Worm (Caenorhabditis elegans): ENCODE measurements around the gene cwp-3.

Gene cwp-3

ce11 chrV:4844591-4844990 lies 2.0 kb downstream of the cwp-3 start, which contains the start of gene abhd-5.2 (continued):
- TF ChIP-seq blmp-1 (tag; optimal IDR thresholded peaks at IDR 0.05; ENCODE audit: insufficient read depth) (no peak), crh-2 (tag; optimal IDR thresholded peaks at IDR 0.05) (peak; percentile 45), ZK546.5 (tag; optimal IDR thresholded peaks at IDR 0.05) (no peak), nhr-10 (tag; optimal IDR thresholded peaks at IDR 0.05) (no peak), dmd-4 (tag; optimal IDR thresholded peaks at IDR 0.05) (no peak), nhr-21 (tag; optimal IDR thresholded peaks at IDR 0.05) (no peak), sma-3 (GFP tag; optimal IDR thresholded peaks at IDR 0.05) (peak; percentile 12), ama-1 (optimal IDR thresholded peaks at IDR 0.05) (no peak), ztf-4 (tag; optimal IDR thresholded peaks at IDR 0.05) (no peak), gmeb-1 (tag; optimal IDR thresholded peaks at IDR 0.05) (peak; percentile 71)

- no peak for TF ChIP-seq ceh-82 (tag; optimal IDR thresholded peaks at IDR 0.05)
- TF ChIP-seq elt-3 (tag; optimal IDR thresholded peaks at IDR 0.05), result no peak
- TF ChIP-seq blmp-1 (tag; optimal IDR thresholded peaks at IDR 0.05; ENCODE audit: insufficient read depth), result no peak
- TF ChIP-seq fos-1 (tag; optimal IDR thresholded peaks at IDR 0.05), result no peak
- no peak for TF ChIP-seq nhr-129 (tag; optimal IDR thresholded peaks at IDR 0.05)
- TF ChIP-seq skn-1 (tag; optimal IDR thresholded peaks at IDR 0.05), result no peak
These were observed 3.9 kb downstream of the cwp-3 start for ce11 chrV:4846507-4846906.

DNA sequence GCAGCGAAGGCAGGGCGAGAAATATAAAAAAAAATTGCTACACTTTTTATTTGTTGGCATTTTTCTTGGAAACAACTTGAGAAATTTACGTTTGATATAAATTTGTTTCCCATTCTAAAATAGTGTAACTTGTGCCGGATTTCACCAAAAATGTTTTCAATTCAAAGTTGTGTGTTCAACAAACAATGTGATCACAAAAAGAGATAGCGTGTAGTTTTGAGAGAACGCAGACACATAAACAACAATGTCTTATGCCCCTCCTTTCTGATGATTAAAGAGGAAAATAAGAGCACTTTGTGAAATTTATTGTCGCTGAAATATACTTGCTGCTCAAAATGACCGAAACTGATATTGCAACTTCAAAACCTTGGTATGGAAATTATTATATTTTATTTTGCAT lies 4.8 kb downstream of the cwp-3 start, which contains the start of gene abhd-5.1:
Gene abhd-5.1, plus strand, starts transcription at position 230 of the 400 bp plus-strand sequence.
- TF ChIP-seq C34F6.9 (tag; optimal IDR thresholded peaks at IDR 0.05), result peak; percentile 43
- no peak for TF ChIP-seq unc-62 (GFP tag; optimal IDR thresholded peaks at IDR 0.05)
- TF ChIP-seq unc-39 (tag; optimal IDR thresholded peaks at IDR 0.05), result no peak
- peak; percentile 21 for TF ChIP-seq fos-1 (tag; optimal IDR thresholded peaks at IDR 0.05)
- TF ChIP-seq lin-39 (tag; optimal IDR thresholded peaks at IDR 0.05), result no peak
- TF ChIP-seq gmeb-1 (tag; optimal IDR thresholded peaks at IDR 0.05), result peak; percentile 19
- TF ChIP-seq mab-5 (tag; optimal IDR thresholded peaks at IDR 0.05), result no peak
- TF ChIP-seq mbf-1 (tag; optimal IDR thresholded peaks at IDR 0.05), result no peak
- TF ChIP-seq nhr-11 (tag; optimal IDR thresholded peaks at IDR 0.05), result no peak
- TF ChIP-seq skn-1 (tag; optimal IDR thresholded peaks at IDR 0.05), result peak; percentile 29
- TF ChIP-seq alr-1 (tag; optimal IDR thresholded peaks at IDR 0.05), result no peak
- TF ChIP-seq sma-9 (GFP tag; optimal IDR thresholded peaks at IDR 0.05), result peak; percentile 12
- TF ChIP-seq sma-9 (tag; optimal IDR thresholded peaks at IDR 0.05), result no peak
- no peak for TF ChIP-seq mdl-1 (tag; optimal IDR thresholded peaks at IDR 0.05)
- no peak for TF ChIP-seq peb-1 (tag; optimal IDR thresholded peaks at IDR 0.05)
- TF ChIP-seq unc-55 (GFP tag; optimal IDR thresholded peaks at IDR 0.05), result no peak

DNA sequence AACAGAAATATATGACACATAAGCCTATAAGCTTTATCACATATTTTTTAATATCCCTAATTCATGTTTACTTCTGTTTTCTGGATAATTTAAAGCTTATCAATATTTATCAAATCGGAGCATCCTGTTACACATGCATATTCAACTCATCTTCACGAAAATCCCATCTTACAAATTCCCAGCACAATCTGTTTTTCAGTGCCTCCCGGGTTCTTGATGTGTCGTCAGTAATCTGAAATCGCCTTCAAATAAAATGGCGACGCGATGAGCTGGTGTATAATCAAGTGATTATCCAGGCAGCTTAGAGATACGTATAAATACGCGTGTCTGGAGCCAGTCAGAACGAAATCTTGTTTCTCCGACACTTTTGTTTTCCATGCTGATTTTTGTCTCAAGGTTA lies 7.8 kb downstream of the cwp-3 start:
- no peak for TF ChIP-seq blmp-1 (tag; optimal IDR thresholded peaks at IDR 0.05; ENCODE audit: insufficient read depth)
- no peak for TF ChIP-seq ztf-1 (GFP tag; conservative IDR thresholded peaks at IDR 0.05)
- no peak for TF ChIP-seq peb-1 (tag; optimal IDR thresholded peaks at IDR 0.05)
- no peak for TF ChIP-seq nhr-23 (tag; optimal IDR thresholded peaks at IDR 0.05)
- no peak for TF ChIP-seq lsy-2 (tag; optimal IDR thresholded peaks at IDR 0.05)
- TF ChIP-seq mab-5 (tag; optimal IDR thresholded peaks at IDR 0.05), result no peak
- TF ChIP-seq ztf-4 (tag; optimal IDR thresholded peaks at IDR 0.05), result no peak
- TF ChIP-seq mbf-1 (tag; optimal IDR thresholded peaks at IDR 0.05), result no peak

DNA sequence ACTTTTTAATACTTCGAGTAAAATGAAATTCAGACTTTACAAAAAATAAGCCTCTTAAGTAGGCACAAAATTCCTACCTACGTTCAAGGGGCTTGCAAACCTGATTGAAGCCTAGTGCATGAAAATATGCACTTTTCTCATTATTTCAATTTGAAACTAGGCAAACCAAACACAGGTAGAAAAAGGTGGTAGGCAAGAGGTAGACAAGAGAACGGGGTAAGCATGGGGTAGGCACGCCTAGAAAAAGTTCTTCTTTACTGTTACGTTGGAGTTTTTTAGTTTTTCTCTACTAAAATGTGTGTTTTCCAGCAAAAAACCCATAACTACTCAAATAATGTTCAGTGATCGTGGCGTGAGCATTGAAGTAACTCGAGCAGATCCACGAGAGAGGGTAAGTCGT lies 8.5 kb downstream of the cwp-3 start, which contains the start of gene nex-4:
Gene nex-4, plus strand, starts transcription at position 301 of the 400 bp plus-strand sequence.
- TF ChIP-seq fos-1 (tag; optimal IDR thresholded peaks at IDR 0.05) (no peak), mbf-1 (tag; optimal IDR thresholded peaks at IDR 0.05) (no peak), unc-55 (GFP tag; optimal IDR thresholded peaks at IDR 0.05) (no peak), elt-3 (tag; optimal IDR thresholded peaks at IDR 0.05) (no peak), unc-62 (GFP tag; optimal IDR thresholded peaks at IDR 0.05) (no peak), skn-1 (tag; optimal IDR thresholded peaks at IDR 0.05) (no peak), nhr-12 (tag; optimal IDR thresholded peaks at IDR 0.05) (no peak), nhr-77 (tag; optimal IDR thresholded peaks at IDR 0.05) (no peak), C34F6.9 (tag; optimal IDR thresholded peaks at IDR 0.05) (no peak), Y55F3AM.14 (GFP tag; optimal IDR thresholded peaks at IDR 0.05) (no peak), sma-9 (GFP tag; optimal IDR thresholded peaks at IDR 0.05) (no peak), sma-9 (tag; optimal IDR thresholded peaks at IDR 0.05) (no peak), nhr-10 (tag; optimal IDR thresholded peaks at IDR 0.05) (no peak), lin-13 (GFP tag; optimal IDR thresholded peaks at IDR 0.05) (no peak), aly-2 (tag; optimal IDR thresholded peaks at IDR 0.05) (no peak), lin-39 (tag; optimal IDR thresholded peaks at IDR 0.05) (no peak), ztf-4 (tag; optimal IDR thresholded peaks at IDR 0.05) (no peak), peb-1 (tag; optimal IDR thresholded peaks at IDR 0.05) (no peak)
